Worm (Caenorhabditis elegans): ENCODE results near the gene nhr-22.

Gene nhr-22

DNA sequence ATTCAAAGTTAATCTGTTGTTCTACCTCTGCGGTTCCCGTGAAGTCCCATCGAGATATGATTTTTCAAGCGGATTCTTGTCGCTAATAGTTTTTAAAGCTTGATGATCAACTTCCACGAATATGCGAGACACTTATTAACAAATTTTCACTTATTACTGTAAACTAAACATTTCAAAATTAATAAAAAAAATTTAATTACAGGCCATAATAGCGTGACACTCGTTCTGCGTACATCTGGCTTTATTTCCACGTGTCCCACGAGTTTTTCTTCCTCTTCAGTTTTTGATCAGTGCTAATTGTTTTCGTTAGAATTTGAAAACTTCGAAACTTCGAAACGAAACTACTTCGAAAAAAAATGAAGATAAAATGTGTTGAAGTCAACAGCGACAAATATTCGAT lies 47.9 kb downstream of the nhr-22 start, which contains the start of gene btb-2:
TSS of gene btb-2 (plus strand) at position 301 of the 400 bp plus-strand sequence.
- TF ChIP-seq fos-1 (tag; optimal IDR thresholded peaks at IDR 0.05) (no peak), dmd-9 (GFP tag; IDR thresholded peaks at IDR 0.05) (no peak), ama-1 (optimal IDR thresholded peaks at IDR 0.05) (no peak), arid-1 (GFP tag; conservative IDR thresholded peaks at IDR 0.05) (no peak), zip-2 (tag; optimal IDR thresholded peaks at IDR 0.05) (no peak), fkh-10 (GFP tag; optimal IDR thresholded peaks at IDR 0.05) (no peak), dve-1 (tag; optimal IDR thresholded peaks at IDR 0.05; ENCODE audit: insufficient read depth) (no peak), nhr-237 (tag; optimal IDR thresholded peaks at IDR 0.05) (no peak), pha-4 (GFP tag; IDR thresholded peaks at IDR 0.05) (no peak), pha-4 (tag; optimal IDR thresholded peaks at IDR 0.05) (no peak), ceh-82 (tag; optimal IDR thresholded peaks at IDR 0.05) (no peak), nhr-48 (tag; optimal IDR thresholded peaks at IDR 0.05) (no peak), ceh-44 (GFP tag; IDR thresholded peaks at IDR 0.05) (no peak), lin-29 (GFP tag; IDR thresholded peaks at IDR 0.05) (no peak), mxl-3 (GFP tag; optimal IDR thresholded peaks at IDR 0.05) (no peak)

DNA sequence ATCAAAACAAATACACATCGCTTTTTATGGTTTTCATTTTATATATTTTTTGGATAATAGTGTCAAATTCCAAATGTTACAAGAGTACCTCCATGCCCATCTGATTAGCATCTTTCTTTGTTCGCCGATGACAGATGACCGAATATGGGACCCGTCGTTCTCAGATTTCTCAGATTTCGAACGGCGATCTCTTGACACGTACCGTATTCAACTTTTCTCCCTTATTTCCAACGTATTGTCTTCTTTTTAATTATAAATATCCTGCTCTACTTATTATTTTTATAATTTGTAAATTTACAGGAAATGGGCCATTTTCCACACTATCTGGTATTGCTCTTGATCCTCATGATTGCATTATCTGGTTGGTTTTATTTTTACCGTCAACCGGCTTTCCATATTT lies 51.2 kb downstream of the nhr-22 start, which contains the start of gene zig-10:
TSS of gene zig-10 (plus strand) at position 301 of the 400 bp plus-strand sequence.
- TF ChIP-seq ZK337.2 (GFP tag; IDR thresholded peaks at IDR 0.05) (no peak), lin-38 (GFP tag; IDR thresholded peaks at IDR 0.05) (no peak), spr-1 (tag; optimal IDR thresholded peaks at IDR 0.05) (no peak), unc-39 (tag; optimal IDR thresholded peaks at IDR 0.05) (no peak), hlh-11 (tag; optimal IDR thresholded peaks at IDR 0.05) (no peak), unc-130 (GFP tag; optimal IDR thresholded peaks at IDR 0.05) (no peak), ceh-28 (tag; optimal IDR thresholded peaks at IDR 0.05) (no peak), dmd-9 (GFP tag; IDR thresholded peaks at IDR 0.05) (no peak), rbr-2 (tag; optimal IDR thresholded peaks at IDR 0.05) (no peak), zfp-2 (tag; optimal IDR thresholded peaks at IDR 0.05) (no peak), saeg-2 (GFP tag; IDR thresholded peaks at IDR 0.05) (no peak)

All from whole organism, L4 larva.